Fruit fly (Drosophila melanogaster) whole organism, adult: ENCODE data around the gene CG12347.

Experiments used
- CG7045 ChIP-seq: fragments of 200-800 bp; sonication (Bioruptor generic); optimal IDR thresholded peaks from 2 replicates; lab custom pipeline; 2017; ENCODE audit warnings: missing biosample characterization, mild to moderate bottlenecking, missing genetic modification characterization
- toe ChIP-seq: fragments of 200-800 bp; sonication (Bioruptor generic); optimal IDR thresholded peaks from 2 replicates; lab custom pipeline; 2016; ENCODE audit warnings: missing biosample characterization, missing genetic modification characterization

DNA sequence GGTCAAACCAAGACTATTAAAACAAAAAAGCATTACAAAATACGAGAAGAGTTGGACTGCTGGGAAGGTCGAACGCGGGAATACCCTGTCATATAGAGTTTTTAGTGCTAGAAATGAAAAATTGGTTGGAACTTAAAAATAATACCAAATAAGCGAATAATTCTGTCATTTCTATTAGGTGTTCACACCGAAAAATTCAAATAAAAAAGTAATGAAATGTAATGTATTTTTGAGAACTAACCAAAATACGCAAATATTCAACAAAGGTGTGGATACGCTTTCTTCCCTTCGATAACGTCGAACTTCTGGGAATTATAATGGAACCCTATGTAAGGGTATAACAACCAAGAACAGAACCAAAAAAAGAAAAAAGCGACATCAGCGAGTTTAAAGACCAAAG lies 45.5 kb downstream of the CG12347 start:
- no peak for TF ChIP-seq toe
- no peak for TF ChIP-seq CG7045 (GFP tag; lab: Kevin White, UChicago)
